Comparison of ENCODE assay signal across 1 fruit fly cellular context in the genomic region with DNA sequence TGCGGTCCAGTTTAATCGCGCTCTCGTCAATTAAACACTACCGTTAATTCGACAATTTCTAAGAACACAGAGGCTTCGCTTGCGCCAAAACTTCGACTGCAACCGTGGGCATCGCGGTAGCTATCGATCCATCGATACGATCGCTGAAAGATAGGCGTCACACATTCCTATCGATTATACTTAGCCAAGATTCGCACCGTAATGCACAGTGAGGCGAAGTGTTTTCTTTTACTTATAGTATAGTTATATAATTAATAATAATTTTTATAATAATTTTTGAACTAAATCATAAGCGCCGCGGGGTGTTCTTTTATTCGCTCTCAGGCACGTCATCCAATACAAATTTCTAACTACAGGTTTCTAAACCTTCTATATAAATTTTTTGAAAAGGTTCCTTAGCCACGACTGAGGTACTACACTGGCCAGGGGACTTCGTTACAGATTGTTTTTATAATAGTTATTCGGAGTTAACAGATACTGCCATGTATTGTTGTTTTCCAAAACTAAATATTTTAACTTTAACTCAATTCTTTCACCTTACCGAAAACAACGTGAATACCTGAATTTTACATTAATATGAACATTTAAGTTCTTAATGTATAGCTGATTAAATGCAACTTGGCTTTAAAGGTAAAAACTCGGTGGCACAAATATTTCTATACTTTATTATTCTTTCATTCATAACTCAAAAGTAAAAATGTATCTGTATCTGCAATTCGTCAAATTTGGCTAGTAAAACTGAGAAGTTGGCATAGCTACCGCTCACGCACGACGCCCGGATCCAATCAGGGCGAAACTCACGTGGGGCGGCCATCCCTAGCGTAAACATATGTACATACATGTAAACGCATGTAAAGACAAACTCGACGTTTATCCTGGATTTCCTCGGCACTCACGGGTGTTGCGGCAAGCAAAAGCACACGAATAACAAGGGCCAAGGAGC.
TF ChIP-seq lines count a peak whose summit lies in the region.

A gene (minus strand): TSS at position 102 of the 943 bp plus-strand sequence.
A gene (plus strand): TSS at position 494 of the 943 bp plus-strand sequence.

TF ChIP-seq in whole organism, embryonic, 481 proteins besides CTCF, POLR2A, EP300 and RAD21 (continued from another document and continues in another):
- peak; percentile 13 for TF ChIP-seq gfzf (GFP tag; optimal IDR thresholded peaks at IDR 0.05; lab: Kevin White, UChicago)
- TF ChIP-seq Nf-YA (GFP tag; IDR thresholded peaks at IDR 0.05; lab: Robert Waterston, UW) = no peak
- no peak for TF ChIP-seq D19B (GFP tag; optimal IDR thresholded peaks at IDR 0.05; lab: Kevin White, UChicago)
- TF ChIP-seq ken (GFP tag; IDR thresholded peaks at IDR 0.05; lab: Robert Waterston, UW) = peak; percentile 82
- peak; percentile 86 for TF ChIP-seq hbn (GFP tag; IDR thresholded peaks at IDR 0.05; lab: Robert Waterston, UW; ENCODE audit: partially characterized antibody)
- peak; percentile 95 for TF ChIP-seq CG16813 (GFP tag; IDR thresholded peaks at IDR 0.05; lab: Robert Waterston, UW; ENCODE audit: partially characterized antibody)
- TF ChIP-seq CG12071 (GFP tag; optimal IDR thresholded peaks at IDR 0.05; lab: Kevin White, UChicago) = no peak
- no peak for TF ChIP-seq stc (GFP tag; IDR thresholded peaks at IDR 0.05; lab: Robert Waterston, UW)
- no peak for TF ChIP-seq CG31365 (tag; optimal IDR thresholded peaks at IDR 0.05; lab: Kevin White, UChicago)
- TF ChIP-seq tap (tag; optimal IDR thresholded peaks at IDR 0.05; lab: Kevin White, UChicago) = no peak
- no peak for TF ChIP-seq corto (GFP tag; optimal IDR thresholded peaks at IDR 0.05; lab: Kevin White, UChicago)
- no peak for TF ChIP-seq fd64A (GFP tag; optimal IDR thresholded peaks at IDR 0.05; lab: Kevin White, UChicago)
- no peak for TF ChIP-seq CrebB (tag; optimal IDR thresholded peaks at IDR 0.05; lab: Kevin White, UChicago)
- peak; percentile 96 for TF ChIP-seq ato (GFP tag; IDR thresholded peaks at IDR 0.05; lab: Robert Waterston, UW; ENCODE audit: partially characterized antibody)
- no peak for TF ChIP-seq Atf-2 (GFP tag; optimal IDR thresholded peaks at IDR 0.05; lab: Kevin White, UChicago)
- TF ChIP-seq Hmx (GFP tag; optimal IDR thresholded peaks at IDR 0.05; lab: Kevin White, UChicago) = no peak
- peak; percentile 92 for TF ChIP-seq slbo (GFP tag; IDR thresholded peaks at IDR 0.05; lab: Robert Waterston, UW)
- TF ChIP-seq trh (GFP tag; optimal IDR thresholded peaks at IDR 0.05; lab: Kevin White, UChicago) = no peak
- peak; percentile 45 for TF ChIP-seq zfh2 (GFP tag; optimal IDR thresholded peaks at IDR 0.05; lab: Kevin White, UChicago)
- peak; percentile 80 for TF ChIP-seq Ets65A (GFP tag; lab: Kevin White, UChicago)
- peak; percentile 37 for TF ChIP-seq CG12104 (GFP tag; optimal IDR thresholded peaks at IDR 0.05; lab: Kevin White, UChicago)
- peak; percentile 65 for TF ChIP-seq Aef1 (GFP tag; IDR thresholded peaks at IDR 0.05; lab: Robert Waterston, UW)
- no peak for TF ChIP-seq CG2202 (tag; optimal IDR thresholded peaks at IDR 0.05; lab: Kevin White, UChicago)
- peak; percentile 20 for TF ChIP-seq CG7987 (GFP tag; optimal IDR thresholded peaks at IDR 0.05; lab: Kevin White, UChicago)
- no peak for TF ChIP-seq pho (GFP tag; optimal IDR thresholded peaks at IDR 0.05; lab: Kevin White, UChicago)
- peak; percentile 86 for TF ChIP-seq CG11456 (GFP tag; IDR thresholded peaks at IDR 0.05; lab: Robert Waterston, UW)
- TF ChIP-seq CG4282 (GFP tag; optimal IDR thresholded peaks at IDR 0.05; lab: Kevin White, UChicago) = peak; percentile 50
- TF ChIP-seq vfl (GFP tag; optimal IDR thresholded peaks at IDR 0.05; lab: Kevin White, UChicago) = no peak
- peak; percentile 86 for TF ChIP-seq sob (GFP tag; IDR thresholded peaks at IDR 0.05; lab: Robert Waterston, UW)
- TF ChIP-seq sd (tag; optimal IDR thresholded peaks at IDR 0.05; lab: Kevin White, UChicago) = no peak
- TF ChIP-seq Asciz (GFP tag; optimal IDR thresholded peaks at IDR 0.05; lab: Kevin White, UChicago) = no peak
- TF ChIP-seq shn (GFP tag; optimal IDR thresholded peaks at IDR 0.05; lab: Kevin White, UChicago) = no peak
- peak; percentile 40; the same call in 1 of the 2 replicates for TF ChIP-seq ttk (GFP tag; IDR thresholded peaks at IDR 0.05; lab: Robert Waterston, UW)
- TF ChIP-seq salm (tag; optimal IDR thresholded peaks at IDR 0.05; lab: Kevin White, UChicago) = no peak
- peak; percentile 60 for TF ChIP-seq CG8388 (GFP tag; optimal IDR thresholded peaks at IDR 0.05; lab: Kevin White, UChicago)
- peak; percentile 43; the same call in 2 of the 3 replicates for TF ChIP-seq CG14050 (GFP tag; IDR thresholded peaks at IDR 0.05; lab: Robert Waterston, UW)
- TF ChIP-seq CG10366 (GFP tag; IDR thresholded peaks at IDR 0.05; lab: Robert Waterston, UW) = peak; percentile 68
- TF ChIP-seq Bteb2 (GFP tag; optimal IDR thresholded peaks at IDR 0.05; lab: Kevin White, UChicago) = no peak
- TF ChIP-seq grau (tag; optimal IDR thresholded peaks at IDR 0.05; lab: Kevin White, UChicago) = peak; percentile 59
- TF ChIP-seq nom (GFP tag; optimal IDR thresholded peaks at IDR 0.05; lab: Kevin White, UChicago) = no peak
- TF ChIP-seq CG17912 (GFP tag; optimal IDR thresholded peaks at IDR 0.05; lab: Kevin White, UChicago) = no peak
- TF ChIP-seq pan (optimal IDR thresholded peaks at IDR 0.05; lab: Kevin White, UChicago) = no peak
- peak in 1 of 2 experiments; percentile 66 for TF ChIP-seq pan (GFP tag; optimal IDR thresholded peaks at IDR 0.05 in 1 of 2, IDR thresholded peaks at IDR 0.05 in 1 of 2)
- no peak for TF ChIP-seq CG8478 (optimal IDR thresholded peaks at IDR 0.05; lab: Kevin White, UChicago)
- no peak for TF ChIP-seq CG7271 (tag; optimal IDR thresholded peaks at IDR 0.05; lab: Kevin White, UChicago)
- no peak for TF ChIP-seq D19A (tag; optimal IDR thresholded peaks at IDR 0.05; lab: Kevin White, UChicago)
- peak; percentile 40 for TF ChIP-seq sug (tag; optimal IDR thresholded peaks at IDR 0.05; lab: Kevin White, UChicago)
- TF ChIP-seq CG9437 (GFP tag; optimal IDR thresholded peaks at IDR 0.05; lab: Kevin White, UChicago) = peak; percentile 54
- TF ChIP-seq CG1602 (GFP tag; optimal IDR thresholded peaks at IDR 0.05; lab: Kevin White, UChicago) = peak; percentile 62
- peak; percentile 81 for TF ChIP-seq CG34224 (GFP tag; IDR thresholded peaks at IDR 0.05; lab: Robert Waterston, UW; ENCODE audit: partially characterized antibody)
- TF ChIP-seq CG10979 (tag; optimal IDR thresholded peaks at IDR 0.05; lab: Kevin White, UChicago) = no peak
- TF ChIP-seq E2f1 (GFP tag; IDR thresholded peaks at IDR 0.05; lab: Robert Waterston, UW) = peak; percentile 84
- TF ChIP-seq CG30020 (tag; optimal IDR thresholded peaks at IDR 0.05; lab: Kevin White, UChicago) = peak; percentile 27
- no peak for TF ChIP-seq ERR (GFP tag; optimal IDR thresholded peaks at IDR 0.05; lab: Kevin White, UChicago)
- TF ChIP-seq ATbp (GFP tag; optimal IDR thresholded peaks at IDR 0.05; lab: Kevin White, UChicago) = peak; percentile 47
- no peak for TF ChIP-seq HLHmδ (GFP tag; optimal IDR thresholded peaks at IDR 0.05; lab: Kevin White, UChicago)
- peak; percentile 52 for TF ChIP-seq Hr3 (GFP tag; optimal IDR thresholded peaks at IDR 0.05; lab: Kevin White, UChicago)
- peak; percentile 2 for TF ChIP-seq CG9876 (GFP tag; optimal IDR thresholded peaks at IDR 0.05; lab: Kevin White, UChicago)
- no peak for TF ChIP-seq gcm (GFP tag; optimal IDR thresholded peaks at IDR 0.05; lab: Kevin White, UChicago)
- TF ChIP-seq Blimp-1 (GFP tag; optimal IDR thresholded peaks at IDR 0.05; lab: Kevin White, UChicago) = no peak
- TF ChIP-seq lbe (GFP tag; optimal IDR thresholded peaks at IDR 0.05; lab: Kevin White, UChicago) = no peak
- peak; percentile 2 for TF ChIP-seq Nf-YC (tag; optimal IDR thresholded peaks at IDR 0.05; lab: Kevin White, UChicago)
- peak; percentile 77 for TF ChIP-seq CG34422 (GFP tag; IDR thresholded peaks at IDR 0.05; lab: Robert Waterston, UW)
- TF ChIP-seq CG13123 (GFP tag; optimal IDR thresholded peaks at IDR 0.05; lab: Kevin White, UChicago) = no peak
- peak; percentile 71 for TF ChIP-seq dysf (GFP tag; IDR thresholded peaks at IDR 0.05; lab: Robert Waterston, UW)
- TF ChIP-seq al (GFP tag; IDR thresholded peaks at IDR 0.05; lab: Robert Waterston, UW) = peak; percentile 85
- TF ChIP-seq bab2 (GFP tag; optimal IDR thresholded peaks at IDR 0.05; lab: Kevin White, UChicago) = no peak
- TF ChIP-seq Neu2 (GFP tag; optimal IDR thresholded peaks at IDR 0.05; lab: Kevin White, UChicago; ENCODE audit: borderline replicate concordance) = no peak
- no peak for TF ChIP-seq fru (optimal IDR thresholded peaks at IDR 0.05; lab: Kevin White, UChicago)
- no peak for TF ChIP-seq Hey (tag; optimal IDR thresholded peaks at IDR 0.05; lab: Kevin White, UChicago)
- TF ChIP-seq disco-r (GFP tag; optimal IDR thresholded peaks at IDR 0.05; lab: Kevin White, UChicago) = no peak
- TF ChIP-seq Myb (GFP tag; optimal IDR thresholded peaks at IDR 0.05; lab: Kevin White, UChicago) = peak; percentile 44
- peak in 1 of 2 experiments; percentile 47 for TF ChIP-seq dpn (GFP tag; optimal IDR thresholded peaks at IDR 0.05; lab: Kevin White, UChicago)
- peak; percentile 24; the same call in 1 of the 2 replicates for TF ChIP-seq danr (GFP tag; IDR thresholded peaks at IDR 0.05; lab: Robert Waterston, UW)
- TF ChIP-seq Lhr (GFP tag; optimal IDR thresholded peaks at IDR 0.05; lab: Kevin White, UChicago) = no peak
- TF ChIP-seq CG3847 (GFP tag; IDR thresholded peaks at IDR 0.05; lab: Robert Waterston, UW) = peak; percentile 62
- peak; percentile 52; the same call in 1 of the 2 replicates for TF ChIP-seq HLH3B (GFP tag; IDR thresholded peaks at IDR 0.05; lab: Robert Waterston, UW)
- TF ChIP-seq NFAT (GFP tag; IDR thresholded peaks at IDR 0.05; lab: Robert Waterston, UW) = peak; percentile 85
- TF ChIP-seq nmo (GFP tag; optimal IDR thresholded peaks at IDR 0.05; lab: Kevin White, UChicago) = peak; percentile 56
- no peak for TF ChIP-seq Jarid2 (GFP tag; optimal IDR thresholded peaks at IDR 0.05; lab: Kevin White, UChicago)
- no peak for TF ChIP-seq pum (GFP tag; optimal IDR thresholded peaks at IDR 0.05; lab: Kevin White, UChicago)
- no peak for TF ChIP-seq p53 (GFP tag; optimal IDR thresholded peaks at IDR 0.05; lab: Kevin White, UChicago)
- TF ChIP-seq lola (GFP tag; optimal IDR thresholded peaks at IDR 0.05; lab: Kevin White, UChicago) = peak in 1 of 3 experiments; percentile 19
- no peak for TF ChIP-seq Hr51 (GFP tag; optimal IDR thresholded peaks at IDR 0.05; lab: Kevin White, UChicago)
- no peak for TF ChIP-seq CG4707 (GFP tag; optimal IDR thresholded peaks at IDR 0.05; lab: Kevin White, UChicago)
- peak; percentile 58 for TF ChIP-seq Oli (tag; optimal IDR thresholded peaks at IDR 0.05; lab: Kevin White, UChicago)
- no peak for TF ChIP-seq rib (GFP tag; IDR thresholded peaks at IDR 0.05; lab: Robert Waterston, UW)
- no peak for TF ChIP-seq ab (GFP tag; optimal IDR thresholded peaks at IDR 0.05; lab: Kevin White, UChicago)
- TF ChIP-seq CG9932 (GFP tag; IDR thresholded peaks at IDR 0.05; lab: Robert Waterston, UW) = peak; percentile 94
- peak; percentile 43 for TF ChIP-seq Six4 (GFP tag; optimal IDR thresholded peaks at IDR 0.05; lab: Kevin White, UChicago)
- 0 out of 2 replicates have a peak, but pooled peaks have one; percentile 46 for TF ChIP-seq CG1024 (GFP tag; IDR thresholded peaks at IDR 0.05; lab: Robert Waterston, UW)
- TF ChIP-seq CG10209 (GFP tag; optimal IDR thresholded peaks at IDR 0.05; lab: Kevin White, UChicago) = peak; percentile 48
- TF ChIP-seq wek (GFP tag; optimal IDR thresholded peaks at IDR 0.05; lab: Kevin White, UChicago) = no peak
- no peak for TF ChIP-seq sima (GFP tag; optimal IDR thresholded peaks at IDR 0.05; lab: Kevin White, UChicago)
- peak; percentile 48 for TF ChIP-seq CG17359 (tag; optimal IDR thresholded peaks at IDR 0.05; lab: Kevin White, UChicago)
- peak; percentile 33 for TF ChIP-seq CG30431 (GFP tag; optimal IDR thresholded peaks at IDR 0.05; lab: Kevin White, UChicago)
- no peak for TF ChIP-seq CG8281 (tag; optimal IDR thresholded peaks at IDR 0.05; lab: Kevin White, UChicago)
- peak; percentile 79 for TF ChIP-seq Dbx (GFP tag; IDR thresholded peaks at IDR 0.05; lab: Robert Waterston, UW)
- TF ChIP-seq pita (GFP tag; optimal IDR thresholded peaks at IDR 0.05; lab: Kevin White, UChicago) = peak; percentile 43
- TF ChIP-seq CG3995 (GFP tag; optimal IDR thresholded peaks at IDR 0.05; lab: Kevin White, UChicago) = no peak
- no peak for TF ChIP-seq CG7745 (tag; optimal IDR thresholded peaks at IDR 0.05; lab: Kevin White, UChicago)
- TF ChIP-seq az2 (GFP tag; optimal IDR thresholded peaks at IDR 0.05; lab: Kevin White, UChicago) = peak; percentile 57
- peak; percentile 20 for TF ChIP-seq caup (GFP tag; optimal IDR thresholded peaks at IDR 0.05; lab: Kevin White, UChicago; ENCODE audit: severe bottlenecking)
- TF ChIP-seq Rx (GFP tag; IDR thresholded peaks at IDR 0.05; lab: Robert Waterston, UW) = peak; percentile 63; the same call in 1 of the 2 replicates
- no peak for TF ChIP-seq lov (optimal IDR thresholded peaks at IDR 0.05; lab: Kevin White, UChicago)
- TF ChIP-seq lov (GFP tag; IDR thresholded peaks at IDR 0.05; lab: Robert Waterston, UW) = peak; percentile 47; the same call in 1 of the 3 replicates
- no peak for TF ChIP-seq twi (tag; optimal IDR thresholded peaks at IDR 0.05; lab: Kevin White, UChicago)
- TF ChIP-seq CG8765 (GFP tag; IDR thresholded peaks at IDR 0.05; lab: Robert Waterston, UW) = peak; percentile 53; the same call in 1 of the 2 replicates
- TF ChIP-seq CG7963 (GFP tag; IDR thresholded peaks at IDR 0.05; lab: Robert Waterston, UW; ENCODE audit: partially characterized antibody) = peak; percentile 96
- peak; percentile 53 for TF ChIP-seq Meics (GFP tag; optimal IDR thresholded peaks at IDR 0.05; lab: Kevin White, UChicago)
- no peak for TF ChIP-seq cg (GFP tag; optimal IDR thresholded peaks at IDR 0.05; lab: Kevin White, UChicago)
- TF ChIP-seq CG11398 (GFP tag; optimal IDR thresholded peaks at IDR 0.05; lab: Kevin White, UChicago) = no peak
- TF ChIP-seq B-H2 (GFP tag; optimal IDR thresholded peaks at IDR 0.05; lab: Kevin White, UChicago) = peak; percentile 27
- TF ChIP-seq CG16779 (GFP tag; IDR thresholded peaks at IDR 0.05; lab: Robert Waterston, UW) = no peak; the same call in 1 of the 2 replicates
- peak; percentile 90 for TF ChIP-seq Rfx (GFP tag; IDR thresholded peaks at IDR 0.05; lab: Robert Waterston, UW)
- TF ChIP-seq bowl (GFP tag; IDR thresholded peaks at IDR 0.05; lab: Robert Waterston, UW) = no peak
- peak; percentile 93 for TF ChIP-seq zen2 (GFP tag; IDR thresholded peaks at IDR 0.05; lab: Robert Waterston, UW; ENCODE audit: partially characterized antibody)
- peak; percentile 87; the same call in 2 of the 3 replicates for TF ChIP-seq CG17361 (GFP tag; IDR thresholded peaks at IDR 0.05; lab: Robert Waterston, UW)
- peak; percentile 53 for TF ChIP-seq wdn (GFP tag; IDR thresholded peaks at IDR 0.05; lab: Robert Waterston, UW)
- peak; percentile 19 for TF ChIP-seq HmgD (GFP tag; optimal IDR thresholded peaks at IDR 0.05; lab: Kevin White, UChicago)
